Worm (Caenorhabditis elegans) whole organism, L3 larva: ENCODE results near the gene acy-4.

Experiments used
- R02D3.7 ChIP-seq: fragments of 150-350 bp; optimal IDR thresholded peaks from 2 replicates; lab custom pipeline; 2014; ENCODE audit warnings: missing biosample characterization, missing genetic modification characterization
- ZK546.5 ChIP-seq: sonication (generic microtip); optimal IDR thresholded peaks from 2 replicates; lab custom pipeline; 2017; ENCODE audit warnings: missing biosample characterization, missing genetic modification characterization
- aly-2 ChIP-seq: fragments of 150-350 bp; optimal IDR thresholded peaks from 2 replicates; lab custom pipeline; 2014; ENCODE audit warnings: missing biosample characterization, missing genetic modification characterization
- ama-1 ChIP-seq: fragments of 150-350 bp; optimal IDR thresholded peaks from 2 replicates; lab custom pipeline; 2018
- ceh-16 ChIP-seq: sonication (generic microtip); optimal IDR thresholded peaks from 2 replicates; lab custom pipeline; 2017; ENCODE audit warnings: missing biosample characterization, missing genetic modification characterization
- ceh-28 ChIP-seq: fragments of 150-350 bp; optimal IDR thresholded peaks from 2 replicates; lab custom pipeline; 2014; ENCODE audit warnings: missing biosample characterization, missing genetic modification reagents, missing genetic modification characterization
- ceh-82 ChIP-seq: fragments of 150-350 bp; optimal IDR thresholded peaks from 2 replicates; lab custom pipeline; 2014; ENCODE audit warnings: missing biosample characterization, missing genetic modification characterization
- daf-12 ChIP-seq: fragments of 150-350 bp; optimal IDR thresholded peaks from 2 replicates; lab custom pipeline; 2014; ENCODE audit warnings: missing biosample characterization, missing genetic modification reagents, missing genetic modification characterization
- egl-5 ChIP-seq: fragments of 150-350 bp; optimal IDR thresholded peaks from 2 replicates; lab custom pipeline; 2017; ENCODE audit warnings: missing biosample characterization, missing genetic modification reagents, missing genetic modification characterization, inconsistent platforms
- elt-1 ChIP-seq: fragments of 150-350 bp; optimal IDR thresholded peaks from 2 replicates; lab custom pipeline; 2014; ENCODE audit warnings: missing biosample characterization, missing genetic modification characterization
- elt-2 ChIP-seq: sonication (generic microtip); optimal IDR thresholded peaks from 2 replicates; lab custom pipeline; 2016; ENCODE audit warnings: missing genetic modification reagents, mild to moderate bottlenecking, missing genetic modification characterization, missing compliant biosample characterization
- elt-3 ChIP-seq, 3 experiments: fragments of 150-350 bp in 1 of 3; sonication (generic microtip) in 2 of 3; optimal IDR thresholded peaks; 2 replicates in 2 of 3; 4 replicates in 1 of 3; lab custom pipeline; 2014 to 2017; ENCODE audit warnings: missing biosample characterization in 3 of 3, missing genetic modification characterization in 3 of 3
- eor-1 ChIP-seq, 2 experiments: fragments of 150-350 bp; optimal IDR thresholded peaks; 2 replicates each; lab custom pipeline; 2014 to 2018; ENCODE audit warnings: missing biosample characterization in 2 of 2, missing genetic modification characterization in 2 of 2
- fkh-10 ChIP-seq: sonication (generic microtip); optimal IDR thresholded peaks from 2 replicates; lab custom pipeline; 2017; ENCODE audit warnings: missing biosample characterization, missing genetic modification reagents, missing genetic modification characterization
- fkh-2 ChIP-seq: fragments of 150-350 bp; optimal IDR thresholded peaks from 2 replicates; lab custom pipeline; 2014; ENCODE audit warnings: missing biosample characterization, missing genetic modification reagents, missing genetic modification characterization
- fos-1 ChIP-seq: fragments of 150-350 bp; optimal IDR thresholded peaks from 2 replicates; lab custom pipeline; 2014; ENCODE audit warnings: missing biosample characterization, missing genetic modification characterization
- hmg-11 ChIP-seq: sonication (generic microtip); optimal IDR thresholded peaks from 2 replicates; lab custom pipeline; 2016; ENCODE audit warnings: missing genetic modification characterization, missing compliant biosample characterization
- jun-1 ChIP-seq: fragments of 150-350 bp; optimal IDR thresholded peaks from 2 replicates; lab custom pipeline; 2014; ENCODE audit warnings: missing biosample characterization, missing genetic modification reagents, missing genetic modification characterization
- lin-15B ChIP-seq: fragments of 150-350 bp; optimal IDR thresholded peaks from 2 replicates; lab custom pipeline; 2014; ENCODE audit warnings: missing biosample characterization, missing genetic modification characterization
- lin-39 ChIP-seq: fragments of 150-350 bp; optimal IDR thresholded peaks from 2 replicates; lab custom pipeline; 2018; ENCODE audit warnings: missing biosample characterization, missing genetic modification reagents, missing genetic modification characterization
- lsy-12 ChIP-seq: sonication (generic microtip); optimal IDR thresholded peaks from 2 replicates; lab custom pipeline; 2016; ENCODE audit warnings: mild to moderate bottlenecking, missing genetic modification characterization, missing compliant biosample characterization
- mdl-1 ChIP-seq: fragments of 150-350 bp; optimal IDR thresholded peaks from 2 replicates; lab custom pipeline; 2014; ENCODE audit warnings: missing biosample characterization, missing genetic modification characterization
- mml-1 ChIP-seq: fragments of 150-350 bp; sonication (generic microtip); optimal IDR thresholded peaks from 3 replicates; lab custom pipeline; 2014; ENCODE audit warnings: missing biosample characterization, missing genetic modification characterization
- nfya-1 ChIP-seq: sonication (generic microtip); optimal IDR thresholded peaks from 2 replicates; lab custom pipeline; 2017; ENCODE audit warnings: missing genetic modification characterization, mild to moderate bottlenecking, missing compliant biosample characterization, antibody characterized with exemption, moderate library complexity; ENCODE audit not compliant: insufficient read depth
- nhr-11 ChIP-seq: fragments of 150-350 bp; optimal IDR thresholded peaks from 2 replicates; lab custom pipeline; 2014; ENCODE audit warnings: missing biosample characterization, missing genetic modification characterization
- nhr-12 ChIP-seq: fragments of 150-350 bp; optimal IDR thresholded peaks from 2 replicates; lab custom pipeline; 2014; ENCODE audit warnings: missing biosample characterization, missing genetic modification characterization
- nhr-23 ChIP-seq: fragments of 150-350 bp; optimal IDR thresholded peaks from 2 replicates; lab custom pipeline; 2014; ENCODE audit warnings: missing biosample characterization, missing genetic modification reagents, missing genetic modification characterization
- nhr-237 ChIP-seq: fragments of 150-350 bp; optimal IDR thresholded peaks from 2 replicates; lab custom pipeline; 2014; ENCODE audit warnings: missing biosample characterization, missing genetic modification characterization
- nhr-25 ChIP-seq: sonication (generic microtip); optimal IDR thresholded peaks from 2 replicates; lab custom pipeline; 2017; ENCODE audit warnings: missing biosample characterization, missing genetic modification characterization
- nhr-28 ChIP-seq: fragments of 150-350 bp; optimal IDR thresholded peaks from 2 replicates; lab custom pipeline; 2014; ENCODE audit warnings: missing biosample characterization, missing genetic modification characterization
- nhr-43 ChIP-seq: sonication (generic microtip); optimal IDR thresholded peaks from 2 replicates; lab custom pipeline; 2016; ENCODE audit warnings: mild to moderate bottlenecking, missing genetic modification characterization, missing compliant biosample characterization; ENCODE audit not compliant: poor library complexity, severe bottlenecking
- nhr-67 ChIP-seq: fragments of 150-350 bp; optimal IDR thresholded peaks from 2 replicates; lab custom pipeline; 2014; ENCODE audit warnings: missing biosample characterization, missing genetic modification characterization
- nhr-76 ChIP-seq: fragments of 150-350 bp; sonication (generic microtip); optimal IDR thresholded peaks from 5 replicates; lab custom pipeline; 2014; ENCODE audit warnings: missing biosample characterization, missing genetic modification characterization
- nhr-77 ChIP-seq: fragments of 150-350 bp; optimal IDR thresholded peaks from 2 replicates; lab custom pipeline; 2014; ENCODE audit warnings: missing biosample characterization, missing genetic modification characterization
- pha-4 ChIP-seq: fragments of 150-350 bp; optimal IDR thresholded peaks from 2 replicates; lab custom pipeline; 2014; ENCODE audit warnings: missing biosample characterization, missing genetic modification reagents, missing genetic modification characterization
- pqm-1 ChIP-seq: fragments of 150-350 bp; optimal IDR thresholded peaks from 2 replicates; lab custom pipeline; 2017; ENCODE audit warnings: missing biosample characterization, missing genetic modification characterization, inconsistent platforms
- sea-2 ChIP-seq: fragments of 150-350 bp; sonication (generic microtip); optimal IDR thresholded peaks from 4 replicates; lab custom pipeline; 2014; ENCODE audit warnings: missing biosample characterization, missing genetic modification reagents, missing genetic modification characterization
- skn-1 ChIP-seq: fragments of 150-350 bp; optimal IDR thresholded peaks from 2 replicates; lab custom pipeline; 2014; ENCODE audit warnings: missing biosample characterization, missing genetic modification characterization
- snpc-4 ChIP-seq: fragments of 150-350 bp; optimal IDR thresholded peaks from 2 replicates; lab custom pipeline; 2014; ENCODE audit warnings: missing biosample characterization, missing genetic modification characterization
- tbx-2 ChIP-seq: sonication (generic microtip); optimal IDR thresholded peaks from 2 replicates; lab custom pipeline; 2016; ENCODE audit warnings: mild to moderate bottlenecking, missing genetic modification characterization, missing compliant biosample characterization
- unc-39 ChIP-seq: sonication (generic microtip); optimal IDR thresholded peaks from 4 replicates; lab custom pipeline; 2017; ENCODE audit warnings: missing biosample characterization, missing genetic modification characterization
- unc-62 ChIP-seq: fragments of 150-350 bp; sonication (generic microtip); optimal IDR thresholded peaks from 4 replicates; lab custom pipeline; 2014; ENCODE audit warnings: missing biosample characterization, missing genetic modification reagents, missing genetic modification characterization
- zag-1 ChIP-seq: fragments of 150-350 bp; optimal IDR thresholded peaks from 2 replicates; lab custom pipeline; 2014; ENCODE audit warnings: missing biosample characterization, missing genetic modification characterization
- ztf-11 ChIP-seq: fragments of 150-350 bp; optimal IDR thresholded peaks from 2 replicates; lab custom pipeline; 2014; ENCODE audit warnings: missing biosample characterization, missing genetic modification characterization
- ztf-4 ChIP-seq: fragments of 150-350 bp; optimal IDR thresholded peaks from 2 replicates; lab custom pipeline; 2014; ENCODE audit warnings: missing biosample characterization, missing genetic modification characterization

Gene acy-4

DNA sequence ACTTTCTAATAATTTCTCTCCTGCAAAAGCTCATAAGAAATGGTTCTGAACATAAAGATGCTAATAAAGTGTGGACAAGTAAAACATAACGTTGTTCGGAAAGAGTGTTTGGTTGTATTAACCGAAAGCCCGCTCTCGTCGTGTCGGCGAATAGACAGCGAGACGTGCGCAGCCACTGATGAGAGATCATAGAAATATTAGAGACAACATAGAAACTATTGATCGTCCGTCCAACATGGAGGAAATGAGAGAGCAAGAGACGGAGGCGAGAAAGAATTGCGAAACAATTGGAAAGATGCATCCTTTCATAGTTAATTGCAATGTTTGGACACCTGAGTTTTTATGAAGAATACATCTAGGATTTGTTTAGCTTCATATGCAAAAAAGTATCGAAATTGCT lies 50.2 kb downstream of the acy-4 start:
- peak; percentile 40 for TF ChIP-seq lsy-12 (tag; lab: Kevin White, UChicago)
- TF ChIP-seq nhr-11 (tag; lab: Kevin White, UChicago) = peak; percentile 19
- TF ChIP-seq hmg-11 (tag; lab: Kevin White, UChicago) = peak; percentile 84
- peak; percentile 92 for TF ChIP-seq nfya-1
- TF ChIP-seq lin-15B (tag; lab: Kevin White, UChicago) = peak; percentile 37
- TF ChIP-seq ztf-11 (tag; lab: Kevin White, UChicago) = no peak
- no peak for TF ChIP-seq nhr-67 (tag; lab: Kevin White, UChicago)
- peak; percentile 48 for TF ChIP-seq ama-1 (lab: Kevin White, UChicago)
- peak; percentile 30 for TF ChIP-seq elt-2
- TF ChIP-seq tbx-2 (tag; lab: Kevin White, UChicago) = no peak
- no peak for TF ChIP-seq nhr-76 (tag; lab: Kevin White, UChicago)
- peak; percentile 65 for TF ChIP-seq snpc-4 (tag; lab: Kevin White, UChicago)
- no peak for TF ChIP-seq unc-62 (GFP tag; lab: Kevin White, UChicago)
- TF ChIP-seq ceh-28 (tag; lab: Kevin White, UChicago) = peak; percentile 82
- TF ChIP-seq mml-1 (tag; lab: Kevin White, UChicago) = no peak
- TF ChIP-seq daf-12 = no peak
- peak; percentile 50 for TF ChIP-seq pha-4 (tag; lab: Kevin White, UChicago)
- TF ChIP-seq lin-39 (tag; lab: Kevin White, UChicago) = peak; percentile 43
- no peak for TF ChIP-seq ztf-4 (tag; lab: Kevin White, UChicago)
- no peak for TF ChIP-seq zag-1 (tag; lab: Kevin White, UChicago)
- no peak for TF ChIP-seq ceh-82 (tag; lab: Kevin White, UChicago)
- TF ChIP-seq nhr-43 (tag; lab: Kevin White, UChicago) = peak; percentile 30
- TF ChIP-seq nhr-25 = peak; percentile 45
- TF ChIP-seq nhr-23 = peak; percentile 47
- no peak for TF ChIP-seq aly-2 (tag; lab: Kevin White, UChicago)
- TF ChIP-seq, all 47 proteins: peak for 14

DNA sequence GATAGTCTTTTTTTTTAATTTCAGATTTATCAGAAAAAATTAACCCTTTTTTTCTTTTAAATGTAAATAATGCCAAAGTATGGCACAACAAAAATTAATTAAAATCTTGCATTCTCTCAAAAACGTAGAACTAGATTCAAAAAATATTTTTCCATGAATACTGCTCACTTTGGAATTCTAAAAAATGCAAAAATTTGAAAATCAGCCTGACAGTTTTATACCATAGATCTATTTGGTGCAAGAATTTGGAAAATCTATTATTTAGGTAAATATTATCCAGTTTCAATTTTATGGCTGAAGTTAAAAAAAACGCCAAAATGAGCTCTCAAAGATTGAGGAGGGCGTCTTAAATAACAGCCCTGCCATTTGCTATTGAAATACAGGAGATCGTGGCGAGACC lies 51.0 kb downstream of the acy-4 start:
- TF ChIP-seq tbx-2 (tag; lab: Kevin White, UChicago) (no peak), fos-1 (no peak), nfya-1 (no peak), nhr-76 (tag; lab: Kevin White, UChicago) (no peak), egl-5 (tag; lab: Kevin White, UChicago) (no peak), elt-2 (no peak), nhr-11 (tag; lab: Kevin White, UChicago) (no peak), lsy-12 (tag; lab: Kevin White, UChicago) (no peak)

DNA sequence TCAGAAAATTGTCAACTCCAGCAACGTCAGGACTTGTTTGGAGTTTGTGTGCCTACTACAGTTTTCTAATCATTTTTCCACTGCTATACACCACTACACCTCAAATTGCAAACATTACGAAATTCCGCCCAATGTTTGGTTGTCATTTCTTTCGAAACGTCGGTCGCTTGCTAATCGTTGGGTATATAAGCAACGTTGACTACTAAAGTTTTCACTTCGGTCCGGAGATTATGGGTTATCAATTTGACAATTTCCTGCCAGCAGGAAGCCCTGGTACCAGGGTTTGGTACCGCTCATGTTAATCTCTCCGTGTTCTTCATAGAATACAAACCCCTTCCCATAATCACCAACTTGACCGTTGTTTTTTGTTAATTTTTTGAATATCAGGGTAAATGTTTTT lies 54.7 kb downstream of the acy-4 start:
- peak; percentile 68 for TF ChIP-seq skn-1 (tag; lab: Kevin White, UChicago)
- peak; percentile 42 for TF ChIP-seq hmg-11 (tag; lab: Kevin White, UChicago)
- TF ChIP-seq egl-5 (tag; lab: Kevin White, UChicago) = no peak
- no peak for TF ChIP-seq nhr-237 (tag; lab: Kevin White, UChicago)
- peak; percentile 76 for TF ChIP-seq elt-2
- no peak for TF ChIP-seq elt-1
- no peak for TF ChIP-seq ztf-4 (tag; lab: Kevin White, UChicago)
- no peak for TF ChIP-seq nhr-23
- no peak for TF ChIP-seq R02D3.7 (tag; lab: Kevin White, UChicago)
- peak; percentile 59 for TF ChIP-seq jun-1 (tag; lab: Kevin White, UChicago)
- no peak for TF ChIP-seq fkh-2 (tag; lab: Kevin White, UChicago)
- TF ChIP-seq elt-3 (tag; optimal IDR thresholded peaks at IDR 0.05; lab: Kevin White, UChicago) = no peak
- TF ChIP-seq eor-1 (tag; optimal IDR thresholded peaks at IDR 0.05; lab: Kevin White, UChicago) = no peak
- peak; percentile 53 for TF ChIP-seq pqm-1 (tag; lab: Kevin White, UChicago)
- TF ChIP-seq mml-1 (tag; lab: Kevin White, UChicago) = no peak
- TF ChIP-seq aly-2 (tag; lab: Kevin White, UChicago) = no peak
- no peak for TF ChIP-seq nhr-12 (tag; lab: Kevin White, UChicago)
- TF ChIP-seq lin-39 (tag; lab: Kevin White, UChicago) = no peak
- no peak for TF ChIP-seq daf-12
- TF ChIP-seq tbx-2 (tag; lab: Kevin White, UChicago) = no peak
- no peak for TF ChIP-seq fos-1
- no peak for TF ChIP-seq fkh-10 (GFP tag; lab: Kevin White, UChicago)
- peak; percentile 98 for TF ChIP-seq snpc-4 (tag; lab: Kevin White, UChicago)
- TF ChIP-seq ZK546.5 (tag; lab: Kevin White, UChicago) = no peak
- peak; percentile 11 for TF ChIP-seq nfya-1
- TF ChIP-seq nhr-11 (tag; lab: Kevin White, UChicago) = no peak
- TF ChIP-seq ama-1 (lab: Kevin White, UChicago) = peak; percentile 30
- peak; percentile 2 for TF ChIP-seq ceh-82 (tag; lab: Kevin White, UChicago)
- no peak for TF ChIP-seq nhr-76 (tag; lab: Kevin White, UChicago)
- no peak for TF ChIP-seq nhr-25
- no peak for TF ChIP-seq zag-1 (tag; lab: Kevin White, UChicago)
- TF ChIP-seq nhr-77 (tag; lab: Kevin White, UChicago) = peak; percentile 16
- TF ChIP-seq ztf-11 (tag; lab: Kevin White, UChicago) = no peak
- TF ChIP-seq nhr-28 (tag; lab: Kevin White, UChicago) = no peak
- no peak for TF ChIP-seq unc-39 (tag; lab: Kevin White, UChicago)
- no peak for TF ChIP-seq ceh-16 (tag; lab: Kevin White, UChicago)
- TF ChIP-seq nhr-67 (tag; lab: Kevin White, UChicago) = no peak
- TF ChIP-seq mdl-1 (tag; lab: Kevin White, UChicago) = no peak
- TF ChIP-seq lsy-12 (tag; lab: Kevin White, UChicago) = no peak
- TF ChIP-seq sea-2 (GFP tag; lab: Kevin White, UChicago) = no peak
- peak; percentile 65 for TF ChIP-seq pha-4 (tag; lab: Kevin White, UChicago)
- TF ChIP-seq ceh-28 (tag; lab: Kevin White, UChicago) = no peak
